Worm (Caenorhabditis elegans) whole organism, L1 larva: Measurements from ENCODE around the gene vig-1.
A peak's percentile ranks its signal among the peaks of the same experiment; 100 is the strongest.

Source experiments
- C04F5.9 ChIP-seq: sonication (generic microtip); optimal IDR thresholded peaks from 2 replicates; lab custom pipeline; 2016; ENCODE audit warnings: missing genetic modification characterization, missing compliant biosample characterization
- C16A3.4 ChIP-seq: fragments of 150-350 bp; optimal IDR thresholded peaks from 2 replicates; lab custom pipeline; 2014; ENCODE audit warnings: missing biosample characterization, missing genetic modification characterization
- alr-1 ChIP-seq: fragments of 200-800 bp; sonication (Bioruptor generic); optimal IDR thresholded peaks from 2 replicates; lab custom pipeline; 2018; ENCODE audit warnings: borderline replicate concordance, mild to moderate bottlenecking, missing genetic modification characterization, missing compliant biosample characterization
- ceh-8 ChIP-seq: fragments of 200-800 bp; sonication (Bioruptor generic); optimal IDR thresholded peaks from 2 replicates; lab custom pipeline; 2018; ENCODE audit warnings: mild to moderate bottlenecking, missing genetic modification characterization, moderate library complexity, missing compliant biosample characterization
- lir-3 ChIP-seq: sonication (generic microtip); optimal IDR thresholded peaks from 2 replicates; lab custom pipeline; 2016; ENCODE audit warnings: mild to moderate bottlenecking, missing genetic modification characterization, moderate library complexity, missing compliant biosample characterization; ENCODE audit not compliant: poor library complexity
- lsy-2 ChIP-seq, 2 experiments: fragments of 150-350 bp; optimal IDR thresholded peaks; 2 replicates each; lab custom pipeline; 2014; ENCODE audit warnings: missing biosample characterization in 2 of 2, missing genetic modification characterization in 2 of 2
- mep-1 ChIP-seq: fragments of 150-350 bp; optimal IDR thresholded peaks from 2 replicates; lab custom pipeline; 2014; ENCODE audit warnings: missing biosample characterization, missing genetic modification characterization
- nhr-19 ChIP-seq: fragments of 200-800 bp; sonication (Bioruptor generic); conservative IDR thresholded peaks from 2 replicates; pipeline ENCODE4 v1.3.6; 2022; ENCODE audit warnings: missing genetic modification characterization, missing compliant biosample characterization
- nhr-85 ChIP-seq: sonication (generic microtip); peaks from one replicate; lab custom pipeline; 2016; ENCODE audit warnings: missing genetic modification characterization, inconsistent platforms, missing compliant biosample characterization
- pax-3 ChIP-seq: fragments of 200-800 bp; sonication (Bioruptor generic); optimal IDR thresholded peaks from 2 replicates; lab custom pipeline; 2018; ENCODE audit warnings: mild to moderate bottlenecking, missing genetic modification characterization, moderate library complexity, missing compliant biosample characterization
- skn-1 ChIP-seq: fragments of 150-350 bp; optimal IDR thresholded peaks from 2 replicates; lab custom pipeline; 2014; ENCODE audit warnings: missing biosample characterization, missing genetic modification characterization
- unc-62 ChIP-seq: fragments of 150-350 bp; optimal IDR thresholded peaks from 2 replicates; lab custom pipeline; 2014; ENCODE audit warnings: missing biosample characterization, missing genetic modification reagents, missing genetic modification characterization
- zag-1 ChIP-seq: fragments of 150-350 bp; optimal IDR thresholded peaks from 2 replicates; lab custom pipeline; 2014; ENCODE audit warnings: missing biosample characterization, missing genetic modification characterization
- ztf-11 ChIP-seq, 2 experiments: sonication (generic microtip); optimal IDR thresholded peaks; 2 replicates each; lab custom pipeline; 2016 to 2017; ENCODE audit warnings: missing genetic modification characterization in 2 of 2, missing biosample characterization in 1 of 2, missing compliant biosample characterization in 1 of 2

Gene vig-1

ce11 chrII:1369322-1369721 is 48.5 kb downstream of the vig-1 start:
- TF ChIP-seq lsy-2 (tag; optimal IDR thresholded peaks at IDR 0.05; lab: Kevin White, UChicago) = no peak
- TF ChIP-seq C16A3.4 (tag; lab: Kevin White, UChicago) = no peak
- TF ChIP-seq skn-1 = no peak
- no peak for TF ChIP-seq unc-62 (GFP tag; lab: Kevin White, UChicago)
- TF ChIP-seq pax-3 = no peak
- TF ChIP-seq nhr-19 (GFP tag; lab: Robert Waterston, UW) = no peak
- no peak for TF ChIP-seq zag-1
- no peak for TF ChIP-seq mep-1 (tag; lab: Kevin White, UChicago)
- TF ChIP-seq lir-3 (tag; lab: Kevin White, UChicago) = no peak
- no peak for TF ChIP-seq C04F5.9

ce11 chrII:1371533-1371932 is 50.7 kb downstream of the vig-1 start:
- TF ChIP-seq ztf-11 (tag; optimal IDR thresholded peaks at IDR 0.05; lab: Kevin White, UChicago) (peak in 1 of 2 experiments; percentile 0), alr-1 (tag; lab: Kevin White, UChicago) (no peak)
- TF ChIP-seq, all 84 proteins: peak for 1

DNA sequence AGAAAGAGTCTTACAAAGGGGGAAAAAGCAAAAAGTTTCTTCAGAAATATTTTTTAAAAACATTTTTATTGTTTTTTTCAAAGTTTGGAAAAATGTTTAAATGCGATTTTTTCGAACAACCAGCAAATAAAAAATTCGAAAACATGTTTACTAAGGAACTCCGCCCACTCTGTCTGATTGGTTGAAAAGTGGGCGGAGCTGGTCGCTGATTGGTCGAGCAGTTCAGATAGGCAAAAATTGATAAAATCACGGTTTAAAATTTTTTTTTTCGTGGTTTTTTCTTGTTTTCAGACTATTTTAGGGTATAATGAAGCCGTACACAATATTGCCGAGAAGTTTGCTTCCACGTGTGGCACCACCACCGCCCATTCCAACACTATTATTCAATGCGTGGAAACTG is 51.3 kb downstream of the vig-1 start:
- peak; percentile 52 for TF ChIP-seq nhr-85 (tag; lab: Kevin White, UChicago)
- no peak for TF ChIP-seq ceh-8 (GFP tag; lab: Kevin White, UChicago)
